Worm (Caenorhabditis elegans) whole organism, L3 larva: Measurements from ENCODE around the gene T13F2.4.

Source experiments
- R02D3.7 ChIP-seq: fragments of 150-350 bp; optimal IDR thresholded peaks from 2 replicates; lab custom pipeline; 2014; ENCODE audit warnings: missing biosample characterization, missing genetic modification characterization
- ZK546.5 ChIP-seq: sonication (generic microtip); optimal IDR thresholded peaks from 2 replicates; lab custom pipeline; 2017; ENCODE audit warnings: missing biosample characterization, missing genetic modification characterization
- aly-2 ChIP-seq: fragments of 150-350 bp; optimal IDR thresholded peaks from 2 replicates; lab custom pipeline; 2014; ENCODE audit warnings: missing biosample characterization, missing genetic modification characterization
- ama-1 ChIP-seq: fragments of 150-350 bp; optimal IDR thresholded peaks from 2 replicates; lab custom pipeline; 2018
- ceh-16 ChIP-seq: sonication (generic microtip); optimal IDR thresholded peaks from 2 replicates; lab custom pipeline; 2017; ENCODE audit warnings: missing biosample characterization, missing genetic modification characterization
- ceh-9 ChIP-seq: sonication (generic microtip); optimal IDR thresholded peaks from 2 replicates; lab custom pipeline; 2018; ENCODE audit warnings: missing biosample characterization, missing genetic modification characterization
- daf-12 ChIP-seq: fragments of 150-350 bp; optimal IDR thresholded peaks from 2 replicates; lab custom pipeline; 2014; ENCODE audit warnings: missing biosample characterization, missing genetic modification reagents, missing genetic modification characterization
- egl-27 ChIP-seq: sonication (generic microtip); optimal IDR thresholded peaks from 4 replicates; lab custom pipeline; 2017; ENCODE audit warnings: missing biosample characterization, missing genetic modification reagents, missing genetic modification characterization
- egl-5 ChIP-seq: fragments of 150-350 bp; optimal IDR thresholded peaks from 2 replicates; lab custom pipeline; 2017; ENCODE audit warnings: missing biosample characterization, missing genetic modification reagents, missing genetic modification characterization, inconsistent platforms
- elt-1 ChIP-seq: fragments of 150-350 bp; optimal IDR thresholded peaks from 2 replicates; lab custom pipeline; 2014; ENCODE audit warnings: missing biosample characterization, missing genetic modification characterization
- elt-2 ChIP-seq: sonication (generic microtip); optimal IDR thresholded peaks from 2 replicates; lab custom pipeline; 2016; ENCODE audit warnings: missing genetic modification reagents, mild to moderate bottlenecking, missing genetic modification characterization, missing compliant biosample characterization
- eor-1 ChIP-seq, 2 experiments: fragments of 150-350 bp; optimal IDR thresholded peaks; 2 replicates each; lab custom pipeline; 2014 to 2018; ENCODE audit warnings: missing biosample characterization in 2 of 2, missing genetic modification characterization in 2 of 2
- fkh-10 ChIP-seq: sonication (generic microtip); optimal IDR thresholded peaks from 2 replicates; lab custom pipeline; 2017; ENCODE audit warnings: missing biosample characterization, missing genetic modification reagents, missing genetic modification characterization
- fkh-2 ChIP-seq: fragments of 150-350 bp; optimal IDR thresholded peaks from 2 replicates; lab custom pipeline; 2014; ENCODE audit warnings: missing biosample characterization, missing genetic modification reagents, missing genetic modification characterization
- fos-1 ChIP-seq: fragments of 150-350 bp; optimal IDR thresholded peaks from 2 replicates; lab custom pipeline; 2014; ENCODE audit warnings: missing biosample characterization, missing genetic modification characterization
- hmg-11 ChIP-seq: sonication (generic microtip); optimal IDR thresholded peaks from 2 replicates; lab custom pipeline; 2016; ENCODE audit warnings: missing genetic modification characterization, missing compliant biosample characterization
- jun-1 ChIP-seq: fragments of 150-350 bp; optimal IDR thresholded peaks from 2 replicates; lab custom pipeline; 2014; ENCODE audit warnings: missing biosample characterization, missing genetic modification reagents, missing genetic modification characterization
- lin-15B ChIP-seq: fragments of 150-350 bp; optimal IDR thresholded peaks from 2 replicates; lab custom pipeline; 2014; ENCODE audit warnings: missing biosample characterization, missing genetic modification characterization
- lin-39 ChIP-seq: fragments of 150-350 bp; optimal IDR thresholded peaks from 2 replicates; lab custom pipeline; 2018; ENCODE audit warnings: missing biosample characterization, missing genetic modification reagents, missing genetic modification characterization
- lsy-12 ChIP-seq: sonication (generic microtip); optimal IDR thresholded peaks from 2 replicates; lab custom pipeline; 2016; ENCODE audit warnings: mild to moderate bottlenecking, missing genetic modification characterization, missing compliant biosample characterization
- mdl-1 ChIP-seq: fragments of 150-350 bp; optimal IDR thresholded peaks from 2 replicates; lab custom pipeline; 2014; ENCODE audit warnings: missing biosample characterization, missing genetic modification characterization
- mml-1 ChIP-seq: fragments of 150-350 bp; sonication (generic microtip); optimal IDR thresholded peaks from 3 replicates; lab custom pipeline; 2014; ENCODE audit warnings: missing biosample characterization, missing genetic modification characterization
- nfya-1 ChIP-seq: sonication (generic microtip); optimal IDR thresholded peaks from 2 replicates; lab custom pipeline; 2017; ENCODE audit warnings: missing genetic modification characterization, mild to moderate bottlenecking, missing compliant biosample characterization, antibody characterized with exemption, moderate library complexity; ENCODE audit not compliant: insufficient read depth
- nhr-11 ChIP-seq: fragments of 150-350 bp; optimal IDR thresholded peaks from 2 replicates; lab custom pipeline; 2014; ENCODE audit warnings: missing biosample characterization, missing genetic modification characterization
- nhr-12 ChIP-seq: fragments of 150-350 bp; optimal IDR thresholded peaks from 2 replicates; lab custom pipeline; 2014; ENCODE audit warnings: missing biosample characterization, missing genetic modification characterization
- nhr-23 ChIP-seq: fragments of 150-350 bp; optimal IDR thresholded peaks from 2 replicates; lab custom pipeline; 2014; ENCODE audit warnings: missing biosample characterization, missing genetic modification reagents, missing genetic modification characterization
- nhr-237 ChIP-seq: fragments of 150-350 bp; optimal IDR thresholded peaks from 2 replicates; lab custom pipeline; 2014; ENCODE audit warnings: missing biosample characterization, missing genetic modification characterization
- nhr-25 ChIP-seq: sonication (generic microtip); optimal IDR thresholded peaks from 2 replicates; lab custom pipeline; 2017; ENCODE audit warnings: missing biosample characterization, missing genetic modification characterization
- nhr-28 ChIP-seq: fragments of 150-350 bp; optimal IDR thresholded peaks from 2 replicates; lab custom pipeline; 2014; ENCODE audit warnings: missing biosample characterization, missing genetic modification characterization
- nhr-76 ChIP-seq: fragments of 150-350 bp; sonication (generic microtip); optimal IDR thresholded peaks from 5 replicates; lab custom pipeline; 2014; ENCODE audit warnings: missing biosample characterization, missing genetic modification characterization
- nhr-77 ChIP-seq: fragments of 150-350 bp; optimal IDR thresholded peaks from 2 replicates; lab custom pipeline; 2014; ENCODE audit warnings: missing biosample characterization, missing genetic modification characterization
- pqm-1 ChIP-seq: fragments of 150-350 bp; optimal IDR thresholded peaks from 2 replicates; lab custom pipeline; 2017; ENCODE audit warnings: missing biosample characterization, missing genetic modification characterization, inconsistent platforms
- sea-2 ChIP-seq: fragments of 150-350 bp; sonication (generic microtip); optimal IDR thresholded peaks from 4 replicates; lab custom pipeline; 2014; ENCODE audit warnings: missing biosample characterization, missing genetic modification reagents, missing genetic modification characterization
- tbx-2 ChIP-seq: sonication (generic microtip); optimal IDR thresholded peaks from 2 replicates; lab custom pipeline; 2016; ENCODE audit warnings: mild to moderate bottlenecking, missing genetic modification characterization, missing compliant biosample characterization
- unc-39 ChIP-seq: sonication (generic microtip); optimal IDR thresholded peaks from 4 replicates; lab custom pipeline; 2017; ENCODE audit warnings: missing biosample characterization, missing genetic modification characterization
- unc-62 ChIP-seq: fragments of 150-350 bp; sonication (generic microtip); optimal IDR thresholded peaks from 4 replicates; lab custom pipeline; 2014; ENCODE audit warnings: missing biosample characterization, missing genetic modification reagents, missing genetic modification characterization
- zag-1 ChIP-seq: fragments of 150-350 bp; optimal IDR thresholded peaks from 2 replicates; lab custom pipeline; 2014; ENCODE audit warnings: missing biosample characterization, missing genetic modification characterization
- ztf-11 ChIP-seq: fragments of 150-350 bp; optimal IDR thresholded peaks from 2 replicates; lab custom pipeline; 2014; ENCODE audit warnings: missing biosample characterization, missing genetic modification characterization

T13F2.4 gene

ce11 chrIV:9772096-9772720, 17.4 kb upstream of the T13F2.4 start, which contains the start of gene cav-1:
Gene cav-1 (plus strand): TSS chrIV:9772510.
- TF ChIP-seq zag-1 (tag; lab: Kevin White, UChicago) (no peak), aly-2 (tag; lab: Kevin White, UChicago) (no peak), egl-27 (no peak)

DNA sequence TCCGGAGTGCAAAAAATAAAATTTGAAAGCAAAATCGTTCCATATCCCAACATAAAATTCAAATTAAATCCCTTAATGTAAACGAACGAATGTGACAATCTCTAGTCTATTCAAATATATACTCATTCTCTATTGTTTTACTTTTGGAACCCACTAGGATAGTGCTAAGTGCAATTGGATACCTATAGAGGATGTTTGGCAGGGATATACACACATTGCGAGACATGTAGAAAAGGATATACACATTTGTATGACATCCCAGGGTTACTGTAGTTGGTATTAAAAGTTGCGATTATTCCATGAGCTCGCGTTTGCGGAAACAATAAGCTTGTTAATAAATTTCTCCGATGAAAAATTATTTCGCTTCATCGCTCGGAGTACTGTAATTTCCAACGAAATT, 16.2 kb upstream of the T13F2.4 start:
- TF ChIP-seq hmg-11 (tag; lab: Kevin White, UChicago) (no peak), nhr-11 (tag; lab: Kevin White, UChicago) (no peak), egl-27 (no peak), nhr-28 (tag; lab: Kevin White, UChicago) (no peak), fos-1 (tag; lab: Kevin White, UChicago) (no peak), lsy-12 (tag; lab: Kevin White, UChicago) (no peak), ZK546.5 (no peak), ztf-11 (no peak), nhr-77 (tag; lab: Kevin White, UChicago) (no peak), mml-1 (tag; lab: Kevin White, UChicago) (no peak)

ce11 chrIV:9777535-9777934, 12.1 kb upstream of the T13F2.4 start, which contains the start of gene sna-2:
Gene sna-2 (minus strand): TSS chrIV:9777634.
- TF ChIP-seq jun-1 (tag; lab: Kevin White, UChicago): no peak
- TF ChIP-seq mdl-1 (tag; lab: Kevin White, UChicago): no peak
- no peak for TF ChIP-seq fkh-10 (GFP tag; lab: Kevin White, UChicago)
- no peak for TF ChIP-seq nhr-12 (tag; lab: Kevin White, UChicago)
- peak; percentile 34 for TF ChIP-seq lin-15B (tag; lab: Kevin White, UChicago)
- TF ChIP-seq nfya-1: peak; percentile 56
- TF ChIP-seq mml-1 (tag; lab: Kevin White, UChicago): no peak
- peak; percentile 49 for TF ChIP-seq nhr-25 (tag; lab: Kevin White, UChicago)
- peak; percentile 85 for TF ChIP-seq egl-5 (tag; lab: Kevin White, UChicago)
- TF ChIP-seq pqm-1 (tag; lab: Kevin White, UChicago): no peak
- no peak for TF ChIP-seq lsy-12 (tag; lab: Kevin White, UChicago)
- TF ChIP-seq lin-39 (tag; lab: Kevin White, UChicago): peak; percentile 36
- TF ChIP-seq, all 47 proteins: peak for 5

DNA sequence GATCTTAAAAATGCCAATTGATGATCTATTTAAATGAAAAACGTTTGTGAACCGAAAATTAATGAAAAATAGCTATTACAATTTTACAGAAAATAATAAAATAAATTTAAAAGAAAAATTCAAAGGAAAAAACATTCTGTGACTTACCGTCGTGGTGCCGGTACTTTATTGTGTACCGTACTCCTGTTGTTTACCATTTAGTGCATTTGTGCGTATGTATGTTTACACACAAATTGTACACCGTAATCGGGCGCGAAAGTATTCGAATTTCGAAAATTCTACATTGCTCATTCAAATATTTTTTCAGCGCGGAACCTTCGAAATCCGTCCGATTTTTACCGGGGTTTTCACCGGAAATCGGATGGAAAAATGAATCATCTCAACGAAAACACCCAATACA, 11.6 kb upstream of the T13F2.4 start, which contains the start of gene T13F2.6:
TSS of gene T13F2.6 (plus strand) at position 306 of the 400 bp plus-strand sequence.
- TF ChIP-seq pqm-1 (tag; lab: Kevin White, UChicago) (no peak), nhr-25 (tag; lab: Kevin White, UChicago) (no peak), lin-15B (tag; lab: Kevin White, UChicago) (no peak), unc-62 (no peak), ztf-11 (no peak), nhr-28 (tag; lab: Kevin White, UChicago) (no peak), nhr-77 (tag; lab: Kevin White, UChicago) (no peak), hmg-11 (tag; lab: Kevin White, UChicago) (no peak), fkh-2 (tag; lab: Kevin White, UChicago) (no peak), mdl-1 (tag; lab: Kevin White, UChicago) (no peak), nhr-237 (tag; lab: Kevin White, UChicago) (no peak), aly-2 (tag; lab: Kevin White, UChicago) (no peak), ceh-9 (no peak), ceh-16 (tag; lab: Kevin White, UChicago) (no peak), sea-2 (GFP tag; lab: Kevin White, UChicago) (no peak), elt-1 (tag; lab: Kevin White, UChicago) (no peak)

DNA sequence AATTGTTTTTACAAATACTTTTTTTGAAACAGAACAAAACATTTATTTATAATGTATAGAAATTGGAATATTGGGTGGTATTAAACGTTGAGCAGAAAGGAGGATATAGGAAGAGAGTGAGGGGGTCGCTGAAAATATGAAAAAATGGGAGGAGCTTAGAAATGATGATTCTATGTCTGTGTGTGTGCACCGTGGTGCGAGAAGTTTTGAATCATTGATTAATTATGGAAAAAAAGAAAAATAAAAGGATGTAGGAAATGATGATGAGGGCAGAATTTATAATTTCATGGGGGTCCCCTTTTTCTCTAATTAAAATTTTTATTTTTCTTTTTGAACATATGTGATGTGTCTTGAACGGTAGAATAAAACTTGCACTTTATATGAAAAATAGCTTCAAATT, 4.9 kb upstream of the T13F2.4 start, which contains the start of gene sre-4:
TSS of gene sre-4 (minus strand) at position 101 of the 400 bp plus-strand sequence.
- TF ChIP-seq R02D3.7 (tag; lab: Kevin White, UChicago) (no peak), egl-5 (tag; lab: Kevin White, UChicago) (no peak), fkh-2 (tag; lab: Kevin White, UChicago) (no peak), aly-2 (tag; lab: Kevin White, UChicago) (no peak), lsy-12 (tag; lab: Kevin White, UChicago) (no peak), hmg-11 (tag; lab: Kevin White, UChicago) (no peak), ama-1 (lab: Kevin White, UChicago) (no peak), nhr-28 (tag; lab: Kevin White, UChicago) (no peak), mdl-1 (tag; lab: Kevin White, UChicago) (no peak), tbx-2 (tag; lab: Kevin White, UChicago) (no peak), daf-12 (no peak), nhr-11 (tag; lab: Kevin White, UChicago) (no peak), nhr-23 (tag; lab: Kevin White, UChicago) (no peak), nhr-76 (tag; lab: Kevin White, UChicago) (no peak), unc-39 (tag; lab: Kevin White, UChicago) (no peak), elt-2 (tag; lab: Kevin White, UChicago) (no peak), eor-1 (tag; optimal IDR thresholded peaks at IDR 0.05; lab: Kevin White, UChicago) (no peak), lin-15B (tag; lab: Kevin White, UChicago) (no peak), ZK546.5 (no peak), nfya-1 (no peak)
